Worm (Caenorhabditis elegans) whole organism, midembryonic: ENCODE results near the gene F58H1.8.

ENCODE experiments used
- T22C8.4 ChIP-seq: fragments of 200-800 bp; sonication (Bioruptor generic); IDR thresholded peaks from 2 replicates; pipeline ENCODE4 v1.3.6; 2022; ENCODE audit warnings: missing genetic modification characterization, missing compliant biosample characterization
- klf-2 ChIP-seq: fragments of 200-800 bp; sonication (Bioruptor generic); conservative IDR thresholded peaks from 2 replicates; pipeline ENCODE4 v1.3.6; 2022; ENCODE audit warnings: missing genetic modification reagents, missing genetic modification characterization, missing compliant biosample characterization
- med-1 ChIP-seq: sonication (generic microtip); optimal IDR thresholded peaks from 2 replicates; lab custom pipeline; 2017; ENCODE audit warnings: missing genetic modification characterization, mild to moderate bottlenecking, missing compliant biosample characterization, antibody characterized with exemption, missing genetic modification reagents; ENCODE audit not compliant: insufficient read depth
- tab-1 ChIP-seq: fragments of 200-800 bp; sonication (Bioruptor generic); IDR thresholded peaks from 2 replicates; pipeline ENCODE4 v1.3.6; 2022; ENCODE audit warnings: missing genetic modification characterization, missing compliant biosample characterization
- ztf-23 ChIP-seq: fragments of 200-800 bp; sonication (Bioruptor generic); IDR thresholded peaks from 2 replicates; pipeline ENCODE4 v1.3.6; 2022; ENCODE audit warnings: missing genetic modification reagents, missing genetic modification characterization, missing compliant biosample characterization

ce11 chrV:11958343-11959291 lies 23.7 kb downstream of the F58H1.8 start, which contains the start of gene F58H1.5:
- TF ChIP-seq ztf-23 (GFP tag; lab: Robert Waterston, UW) = no peak
- no peak for TF ChIP-seq tab-1 (GFP tag; lab: Robert Waterston, UW)
- no peak for TF ChIP-seq med-1
- no peak for TF ChIP-seq klf-2
- TF ChIP-seq T22C8.4 (GFP tag; lab: Robert Waterston, UW) = no peak
